Worm (Caenorhabditis elegans) whole organism, L4 larva: ENCODE measurements around the gene sprr-2.

ENCODE experiments used
- F37D6.2 ChIP-seq: sonication (generic microtip); optimal IDR thresholded peaks from 2 replicates; lab custom pipeline; 2016; ENCODE audit warnings: mild to moderate bottlenecking, missing genetic modification characterization, missing compliant biosample characterization
- T20F7.1 ChIP-seq: fragments of 200-800 bp; sonication (Bioruptor generic); optimal IDR thresholded peaks from 2 replicates; lab custom pipeline; 2018; ENCODE audit warnings: mild to moderate bottlenecking, missing genetic modification characterization, missing compliant biosample characterization
- Y105C5A.15 ChIP-seq: fragments of 200-800 bp; sonication (Bioruptor generic); IDR thresholded peaks from 2 replicates; pipeline ENCODE4 v1.3.6; 2022; ENCODE audit warnings: missing genetic modification characterization, missing compliant biosample characterization
- Y5F2A.4 ChIP-seq: fragments of 200-800 bp; sonication (Bioruptor generic); optimal IDR thresholded peaks from 2 replicates; lab custom pipeline; 2018; ENCODE audit warnings: mild to moderate bottlenecking, missing genetic modification characterization, missing compliant biosample characterization
- aha-1 ChIP-seq: fragments of 150-350 bp; peaks from one replicate; lab custom pipeline; 2014; ENCODE audit warnings: missing biosample characterization, missing genetic modification characterization
- arid-1 ChIP-seq: fragments of 200-800 bp; sonication (Bioruptor generic); conservative IDR thresholded peaks from 2 replicates; pipeline ENCODE4 v1.3.6; 2022; ENCODE audit warnings: missing genetic modification reagents, missing genetic modification characterization, missing compliant biosample characterization
- attf-4 ChIP-seq: sonication (generic microtip); optimal IDR thresholded peaks from 3 replicates; lab custom pipeline; 2017; ENCODE audit warnings: missing biosample characterization, missing genetic modification characterization
- ceh-20 ChIP-seq: fragments of 200-800 bp; sonication (Bioruptor generic); IDR thresholded peaks from 2 replicates; pipeline ENCODE4 v1.3.6; 2022; ENCODE audit warnings: missing genetic modification reagents, missing genetic modification characterization, missing compliant biosample characterization
- ceh-44 ChIP-seq: fragments of 200-800 bp; sonication (Bioruptor generic); IDR thresholded peaks from 2 replicates; pipeline ENCODE4 v1.3.6; 2022; ENCODE audit warnings: missing genetic modification reagents, missing genetic modification characterization, missing compliant biosample characterization
- daf-16 ChIP-seq, 3 experiments: sonication (generic microtip); optimal IDR thresholded peaks; 2 replicates each; lab custom pipeline; 2016 to 2017; ENCODE audit warnings: missing genetic modification characterization in 3 of 3, missing genetic modification reagents in 3 of 3, mild to moderate bottlenecking in 2 of 3, missing compliant biosample characterization in 2 of 3, missing biosample characterization in 1 of 3, moderate library complexity in 1 of 3
- dpl-1 ChIP-seq: fragments of 150-350 bp; optimal IDR thresholded peaks from 2 replicates; lab custom pipeline; 2014; ENCODE audit warnings: missing biosample characterization, missing genetic modification reagents, missing genetic modification characterization
- duxl-1 ChIP-seq: sonication (generic microtip); optimal IDR thresholded peaks from 2 replicates; lab custom pipeline; 2016; ENCODE audit warnings: mild to moderate bottlenecking, missing genetic modification characterization, moderate library complexity, missing compliant biosample characterization; ENCODE audit not compliant: poor library complexity
- dve-1 ChIP-seq: sonication (generic microtip); optimal IDR thresholded peaks from 2 replicates; lab custom pipeline; 2017; ENCODE audit warnings: antibody characterized with exemption, mild to moderate bottlenecking, missing genetic modification characterization, missing compliant biosample characterization; ENCODE audit not compliant: insufficient read depth
- egl-43 ChIP-seq: fragments of 200-800 bp; sonication (Bioruptor generic); IDR thresholded peaks from 2 replicates; pipeline ENCODE4 v1.3.6; 2022; ENCODE audit warnings: missing genetic modification reagents, missing genetic modification characterization, missing compliant biosample characterization
- hlh-30 ChIP-seq: sonication (generic microtip); optimal IDR thresholded peaks from 2 replicates; lab custom pipeline; 2017; ENCODE audit warnings: antibody characterized with exemption, mild to moderate bottlenecking, missing genetic modification characterization, missing compliant biosample characterization; ENCODE audit not compliant: insufficient read depth
- lim-7 ChIP-seq: fragments of 200-800 bp; sonication (Bioruptor generic); IDR thresholded peaks from 2 replicates; pipeline ENCODE4 v1.3.6; 2022; ENCODE audit warnings: missing genetic modification characterization, missing compliant biosample characterization
- lin-1 ChIP-seq: fragments of 200-800 bp; sonication (Bioruptor generic); IDR thresholded peaks from 2 replicates; pipeline ENCODE4 v1.3.6; 2022; ENCODE audit warnings: missing genetic modification reagents, missing genetic modification characterization, missing compliant biosample characterization
- lin-13 ChIP-seq: fragments of 150-350 bp; optimal IDR thresholded peaks from 2 replicates; lab custom pipeline; 2014; ENCODE audit warnings: missing biosample characterization, missing genetic modification reagents, missing genetic modification characterization
- lin-15B ChIP-seq: fragments of 150-350 bp; sonication (generic microtip); optimal IDR thresholded peaks from 3 replicates; lab custom pipeline; 2014; ENCODE audit warnings: missing biosample characterization, missing genetic modification characterization
- lin-29 ChIP-seq: fragments of 200-800 bp; sonication (Bioruptor generic); IDR thresholded peaks from 2 replicates; pipeline ENCODE4 v1.3.6; 2022; ENCODE audit warnings: missing genetic modification reagents, missing genetic modification characterization, missing compliant biosample characterization
- lin-39 ChIP-seq: fragments of 150-350 bp; optimal IDR thresholded peaks from 2 replicates; lab custom pipeline; 2014; ENCODE audit warnings: missing biosample characterization, missing genetic modification reagents, missing genetic modification characterization
- lsy-2 ChIP-seq, 2 experiments: fragments of 150-350 bp in 1 of 2; sonication (generic microtip) in 1 of 2; optimal IDR thresholded peaks; 2 replicates each; lab custom pipeline; 2014 to 2017; ENCODE audit warnings: missing biosample characterization in 2 of 2, missing genetic modification characterization in 2 of 2
- madf-9 ChIP-seq: fragments of 200-800 bp; sonication (Bioruptor generic); conservative IDR thresholded peaks from 2 replicates; pipeline ENCODE4 v1.3.6; 2022; ENCODE audit warnings: missing genetic modification reagents, missing genetic modification characterization, missing compliant biosample characterization
- mdl-1 ChIP-seq, 2 experiments: fragments of 150-350 bp in 1 of 2; sonication (generic microtip) in 1 of 2; optimal IDR thresholded peaks; 2 replicates each; lab custom pipeline; 2014 to 2017; ENCODE audit warnings: missing biosample characterization in 2 of 2, missing genetic modification characterization in 2 of 2
- mep-1 ChIP-seq: fragments of 150-350 bp; sonication (generic microtip); optimal IDR thresholded peaks from 3 replicates; lab custom pipeline; 2014; ENCODE audit warnings: missing biosample characterization, missing genetic modification characterization
- nhr-11 ChIP-seq: fragments of 150-350 bp; optimal IDR thresholded peaks from 2 replicates; lab custom pipeline; 2014; ENCODE audit warnings: missing biosample characterization, missing genetic modification characterization
- nhr-111 ChIP-seq: fragments of 200-800 bp; sonication (Bioruptor generic); optimal IDR thresholded peaks from 2 replicates; lab custom pipeline; 2018; ENCODE audit warnings: mild to moderate bottlenecking, missing genetic modification characterization, missing compliant biosample characterization
- nhr-25 ChIP-seq: sonication (generic microtip); optimal IDR thresholded peaks from 2 replicates; lab custom pipeline; 2017; ENCODE audit warnings: missing genetic modification characterization, mild to moderate bottlenecking, missing compliant biosample characterization, antibody characterized with exemption, moderate library complexity, borderline replicate concordance; ENCODE audit not compliant: insufficient read depth
- nhr-42 ChIP-seq: fragments of 200-800 bp; sonication (Bioruptor generic); IDR thresholded peaks from 2 replicates; pipeline ENCODE4 v1.3.6; 2022; ENCODE audit warnings: missing genetic modification characterization, missing compliant biosample characterization
- nhr-48 ChIP-seq: sonication (generic microtip); optimal IDR thresholded peaks from 2 replicates; lab custom pipeline; 2016; ENCODE audit warnings: mild to moderate bottlenecking, missing genetic modification characterization, missing compliant biosample characterization
- pha-4 ChIP-seq, 2 experiments: fragments of 150-350 bp in 1 of 2; fragments of 200-800 bp in 1 of 2; sonication (Bioruptor generic) in 1 of 2; IDR thresholded peaks in 1 of 2; optimal IDR thresholded peaks in 1 of 2; 2 replicates each; pipeline versions ENCODE4 v1.3.6 to Lab custom; 2014 to 2022; ENCODE audit warnings: missing genetic modification characterization in 2 of 2, missing genetic modification reagents in 2 of 2, missing biosample characterization in 1 of 2, missing compliant biosample characterization in 1 of 2
- pqm-1 ChIP-seq: sonication (generic microtip); optimal IDR thresholded peaks from 2 replicates; lab custom pipeline; 2017; ENCODE audit warnings: missing biosample characterization, missing genetic modification characterization
- rbr-2 ChIP-seq: sonication (generic microtip); optimal IDR thresholded peaks from 2 replicates; lab custom pipeline; 2016; ENCODE audit warnings: missing genotype, missing genetic modification characterization, missing compliant biosample characterization
- spr-1 ChIP-seq: sonication (generic microtip); optimal IDR thresholded peaks from 2 replicates; lab custom pipeline; 2016; ENCODE audit warnings: mild to moderate bottlenecking, missing genetic modification characterization, missing compliant biosample characterization
- spr-3 ChIP-seq: fragments of 200-800 bp; sonication (Bioruptor generic); optimal IDR thresholded peaks from 2 replicates; lab custom pipeline; 2018; ENCODE audit warnings: mild to moderate bottlenecking, missing genetic modification characterization, missing compliant biosample characterization
- tra-1 ChIP-seq: fragments of 200-800 bp; sonication (Bioruptor generic); IDR thresholded peaks from 2 replicates; pipeline ENCODE4 v1.3.6; 2022; ENCODE audit warnings: missing genetic modification reagents, missing genetic modification characterization, missing compliant biosample characterization
- unc-62 ChIP-seq, 3 experiments: fragments of 150-350 bp in 1 of 3; sonication (generic microtip); optimal IDR thresholded peaks in 2 of 3; peaks in 1 of 3; 1 replicate in 1 of 3; 2 replicates in 2 of 3; lab custom pipeline; 2014 to 2017; ENCODE audit warnings: missing biosample characterization in 3 of 3, missing genetic modification characterization in 3 of 3, missing genetic modification reagents in 3 of 3, missing genotype in 1 of 3
- zfp-3 ChIP-seq: fragments of 200-800 bp; sonication (Bioruptor generic); conservative IDR thresholded peaks from 2 replicates; pipeline ENCODE4 v1.3.6; 2022; ENCODE audit warnings: missing genetic modification reagents, missing genetic modification characterization, missing compliant biosample characterization
- ztf-7 ChIP-seq: fragments of 150-350 bp; optimal IDR thresholded peaks from 2 replicates; lab custom pipeline; 2014; ENCODE audit warnings: missing biosample characterization, missing genetic modification characterization

sprr-2 gene

DNA sequence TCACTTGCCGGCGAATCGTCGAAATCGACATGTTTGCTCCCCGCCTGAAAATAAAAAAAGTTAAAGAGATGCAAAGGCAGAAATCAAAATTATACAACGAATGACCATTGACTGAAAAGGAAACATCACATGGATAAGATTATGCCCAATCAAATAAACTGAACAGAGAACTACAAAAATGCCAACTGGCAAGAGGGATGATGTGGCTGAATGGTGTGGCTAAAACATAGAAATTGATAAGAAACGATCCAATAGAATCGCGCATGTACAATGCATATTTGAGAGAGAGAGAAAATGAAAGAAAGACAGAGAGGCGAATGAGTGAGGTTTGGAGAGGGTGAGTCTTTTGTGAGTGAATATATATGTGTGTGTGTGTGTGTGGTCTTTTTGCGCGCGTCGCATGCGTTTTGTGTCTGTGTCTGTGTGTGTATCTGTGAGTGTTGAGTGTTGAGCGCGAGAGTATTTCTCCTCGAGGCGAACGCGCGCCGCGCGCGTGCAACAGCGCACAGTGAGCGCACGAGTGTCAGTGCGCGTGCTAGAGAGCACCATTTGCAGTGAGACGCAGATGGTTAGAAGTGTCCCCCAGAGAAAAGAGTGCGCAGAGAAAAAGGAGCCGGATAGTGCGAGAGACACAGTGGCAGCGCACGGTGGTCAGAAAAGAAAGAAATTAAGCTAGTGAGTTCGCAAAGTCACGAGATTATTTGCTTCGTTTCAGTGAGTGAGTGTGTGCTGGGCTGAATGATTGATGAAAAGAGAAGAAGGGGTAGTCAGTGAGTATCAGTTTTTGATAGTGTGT, 25.4 kb downstream of the sprr-2 start, which contains the start of gene epn-1 (continued):
- peak; percentile 65 for TF ChIP-seq lim-7 (GFP tag; lab: Robert Waterston, UW)
- TF ChIP-seq lin-29 (GFP tag; lab: Robert Waterston, UW): peak; percentile 76
- peak; percentile 94 for TF ChIP-seq F37D6.2
- peak; percentile 96 for TF ChIP-seq pha-4 (GFP tag; IDR thresholded peaks at IDR 0.05; lab: Robert Waterston, UW)
- TF ChIP-seq pha-4 (tag; optimal IDR thresholded peaks at IDR 0.05; lab: Kevin White, UChicago): no peak
- peak; percentile 71 for TF ChIP-seq duxl-1
- TF ChIP-seq T20F7.1: peak; percentile 88
- peak; percentile 96 for TF ChIP-seq nhr-11 (tag; lab: Kevin White, UChicago)
- TF ChIP-seq, all 104 proteins: peak for 81

DNA sequence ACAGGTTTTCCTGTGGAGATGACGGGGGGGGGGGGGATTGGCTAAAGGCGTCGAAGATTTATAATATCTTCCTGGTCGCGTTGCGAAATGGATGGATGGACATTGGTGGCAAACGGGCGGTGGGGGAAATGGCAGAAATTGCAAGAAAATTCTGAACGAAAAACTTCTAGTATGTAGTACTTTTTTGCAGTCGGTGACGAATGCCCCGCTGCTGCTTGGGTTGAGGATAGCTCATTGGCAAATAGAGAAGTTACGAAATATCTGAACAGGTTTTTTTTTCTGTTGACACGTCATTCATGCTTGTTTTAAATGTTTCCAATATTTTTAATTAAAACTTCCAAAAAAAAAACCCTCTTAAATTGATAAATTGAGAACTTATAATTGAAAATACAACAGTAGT, 26.2 kb downstream of the sprr-2 start:
- TF ChIP-seq lin-15B (tag; lab: Kevin White, UChicago): no peak
- peak; percentile 27; the same call in 1 of the 2 replicates for TF ChIP-seq lin-29 (GFP tag; lab: Robert Waterston, UW)
- no peak for TF ChIP-seq lin-39
- peak in 1 of 2 experiments; percentile 39 for TF ChIP-seq unc-62 (GFP tag; optimal IDR thresholded peaks at IDR 0.05 in 1 of 2; lab: Kevin White, UChicago)
- TF ChIP-seq unc-62 (tag; optimal IDR thresholded peaks at IDR 0.05; lab: Kevin White, UChicago): no peak
- TF ChIP-seq pqm-1 (tag; lab: Kevin White, UChicago): no peak
- TF ChIP-seq aha-1: peak; percentile 61
- TF ChIP-seq spr-3 (GFP tag; lab: Kevin White, UChicago): no peak
- 0 out of 2 replicates have a peak, but pooled peaks have one; percentile 16 for TF ChIP-seq zfp-3
- no peak for TF ChIP-seq ztf-7 (tag; lab: Kevin White, UChicago)
- TF ChIP-seq arid-1 (GFP tag; lab: Robert Waterston, UW): 0 out of 2 replicates have a peak, but pooled peaks have one; percentile 8
- TF ChIP-seq nhr-42 (GFP tag; lab: Robert Waterston, UW): no peak
- TF ChIP-seq nhr-111 (GFP tag; lab: Kevin White, UChicago): no peak
- TF ChIP-seq ceh-44: no peak

DNA sequence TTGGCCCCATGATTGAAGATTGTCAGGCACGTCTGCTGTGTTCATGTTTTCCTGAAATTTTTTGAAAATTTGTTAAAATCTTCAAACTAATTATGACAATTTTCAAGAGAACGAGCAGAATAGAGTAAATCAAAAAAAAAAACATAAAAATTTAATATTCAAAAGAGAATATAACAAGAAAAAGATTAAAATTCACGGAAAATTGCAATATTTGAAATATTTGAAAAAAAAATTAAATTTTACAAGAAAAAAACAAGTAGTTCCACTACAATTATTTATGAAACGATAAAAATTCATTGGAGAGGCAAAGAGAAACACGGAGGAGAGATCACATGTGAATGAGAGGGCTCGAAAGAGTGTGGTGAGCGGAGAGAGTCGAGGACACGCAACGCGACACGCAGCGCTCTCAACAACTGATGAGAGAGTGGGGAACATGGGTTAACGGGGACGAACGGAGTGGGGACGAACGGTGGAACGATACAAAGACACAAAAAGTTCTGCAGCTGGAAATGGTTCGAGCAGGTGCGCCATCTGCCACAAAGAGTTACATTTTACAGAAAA, 31.3 kb downstream of the sprr-2 start, which contains the start of gene mbk-1:
Gene mbk-1, minus strand, starts transcription at position 51 of the 561 bp plus-strand sequence.
- TF ChIP-seq mep-1 (tag; lab: Kevin White, UChicago) (peak; percentile 86), ceh-20 (GFP tag; lab: Robert Waterston, UW) (peak; percentile 70; the same call in 1 of the 2 replicates), nhr-48 (tag; lab: Kevin White, UChicago) (peak; percentile 46), lin-1 (GFP tag; lab: Robert Waterston, UW) (peak; percentile 75), pqm-1 (tag; lab: Kevin White, UChicago) (peak; percentile 5), attf-4 (no peak), arid-1 (GFP tag; lab: Robert Waterston, UW) (peak; percentile 52; the same call in 1 of the 2 replicates), madf-9 (GFP tag; lab: Robert Waterston, UW) (0 out of 2 replicates have a peak, but pooled peaks have one; percentile 9), Y105C5A.15 (GFP tag; lab: Robert Waterston, UW) (no peak), F37D6.2 (peak; percentile 5), rbr-2 (tag; lab: Kevin White, UChicago) (peak; percentile 51), Y5F2A.4 (GFP tag; lab: Kevin White, UChicago) (no peak), dve-1 (peak; percentile 85), lin-13 (GFP tag; lab: Kevin White, UChicago) (peak; percentile 17), lin-15B (tag; lab: Kevin White, UChicago) (no peak), nhr-11 (tag; lab: Kevin White, UChicago) (peak; percentile 58), nhr-25 (tag; lab: Kevin White, UChicago) (peak; percentile 36), ceh-44 (no peak), lsy-2 (tag; optimal IDR thresholded peaks at IDR 0.05; lab: Kevin White, UChicago) (peak in 1 of 2 experiments; percentile 76), daf-16 (GFP tag; optimal IDR thresholded peaks at IDR 0.05; lab: Kevin White, UChicago) (no peak), daf-16 (tag; optimal IDR thresholded peaks at IDR 0.05; lab: Kevin White, UChicago) (peak; percentile 76), spr-1 (tag; lab: Kevin White, UChicago) (peak; percentile 1), egl-43 (GFP tag; lab: Robert Waterston, UW) (no peak), mdl-1 (tag; optimal IDR thresholded peaks at IDR 0.05; lab: Kevin White, UChicago) (peak; percentile 49 to 90), unc-62 (GFP tag; optimal IDR thresholded peaks at IDR 0.05 in 1 of 2; lab: Kevin White, UChicago) (peak in 1 of 2 experiments; percentile 50), unc-62 (tag; optimal IDR thresholded peaks at IDR 0.05; lab: Kevin White, UChicago) (no peak), dpl-1 (GFP tag; lab: Kevin White, UChicago) (peak; percentile 33), lin-39 (no peak), hlh-30 (tag; lab: Kevin White, UChicago) (peak; percentile 98), tra-1 (GFP tag; lab: Robert Waterston, UW) (0 out of 2 replicates have a peak, but pooled peaks have one; percentile 8), nhr-42 (GFP tag; lab: Robert Waterston, UW) (0 out of 2 replicates have a peak, but pooled peaks have one; percentile 56)
